Fruit fly (Drosophila melanogaster) whole organism, embryonic: ENCODE data around the gene ppk20.

ENCODE experiments used
- CG1024 ChIP-seq: fragments of 200-800 bp; sonication (Bioruptor generic); IDR thresholded peaks from 2 replicates; pipeline ENCODE4 v1.3.6; 2022; ENCODE audit warnings: missing biosample characterization, missing genetic modification characterization
- CG10274 ChIP-seq: fragments of 200-800 bp; sonication (Bioruptor generic); optimal IDR thresholded peaks from 3 replicates; lab custom pipeline; 2017; ENCODE audit warnings: missing biosample characterization, mild to moderate bottlenecking, missing genetic modification characterization
- CG1602 ChIP-seq: fragments of 200-800 bp; sonication (Bioruptor generic); optimal IDR thresholded peaks from 3 replicates; lab custom pipeline; 2016; ENCODE audit warnings: missing biosample characterization, missing genetic modification characterization
- CG1603 ChIP-seq: fragments of 200-800 bp; sonication (Bioruptor generic); optimal IDR thresholded peaks from 2 replicates; lab custom pipeline; 2019; ENCODE audit warnings: missing biosample characterization, mild to moderate bottlenecking, missing genetic modification characterization, moderate library complexity
- CG16863 ChIP-seq: fragments of 200-800 bp; sonication (Bioruptor generic); optimal IDR thresholded peaks from 3 replicates; lab custom pipeline; 2016; ENCODE audit warnings: missing biosample characterization, missing genetic modification characterization
- CG17568 ChIP-seq: fragments of 200-800 bp; sonication (Bioruptor generic); optimal IDR thresholded peaks from 2 replicates; lab custom pipeline; 2018; ENCODE audit warnings: missing biosample characterization, mild to moderate bottlenecking, missing genetic modification characterization, moderate library complexity
- CG30431 ChIP-seq: fragments of 200-800 bp; sonication (Bioruptor generic); optimal IDR thresholded peaks from 2 replicates; lab custom pipeline; 2017; ENCODE audit warnings: missing biosample characterization, missing genetic modification characterization
- CG3065 ChIP-seq: fragments of 200-800 bp; sonication (Bioruptor generic); optimal IDR thresholded peaks from 2 replicates; lab custom pipeline; 2016; ENCODE audit warnings: missing biosample characterization, missing genetic modification characterization
- CG3163 ChIP-seq: fragments of 200-800 bp; sonication (Bioruptor generic); optimal IDR thresholded peaks from 3 replicates; lab custom pipeline; 2016; ENCODE audit warnings: missing biosample characterization, missing genetic modification characterization
- CG6254 ChIP-seq: fragments of 200-800 bp; sonication (Bioruptor generic); optimal IDR thresholded peaks from 3 replicates; lab custom pipeline; 2017; ENCODE audit warnings: mild to moderate bottlenecking, missing biosample characterization, missing genetic modification reagents, missing genetic modification characterization
- CG6689 ChIP-seq: fragments of 200-800 bp; sonication (Bioruptor generic); IDR thresholded peaks from 2 replicates; pipeline ENCODE4 v1.3.6; 2022; ENCODE audit warnings: missing biosample characterization, missing genetic modification characterization
- CG7928 ChIP-seq: fragments of 200-800 bp; sonication (Bioruptor generic); optimal IDR thresholded peaks from 2 replicates; lab custom pipeline; 2017; ENCODE audit warnings: missing biosample characterization, mild to moderate bottlenecking, missing genetic modification characterization
- CG7963 ChIP-seq: fragments of 200-800 bp; sonication (Bioruptor generic); IDR thresholded peaks from 3 replicates; pipeline ENCODE4 v1.3.6; 2022; ENCODE audit warnings: missing biosample characterization, missing genetic modification characterization; ENCODE audit not compliant: partially characterized antibody
- CG8281 ChIP-seq: fragments of 200-800 bp; sonication (Bioruptor generic); optimal IDR thresholded peaks from 2 replicates; lab custom pipeline; 2018; ENCODE audit warnings: missing biosample characterization, mild to moderate bottlenecking, missing genetic modification characterization, moderate library complexity
- CG8924 ChIP-seq: fragments of 200-800 bp; optimal IDR thresholded peaks from 3 replicates; lab custom pipeline; 2019; ENCODE audit warnings: missing biosample characterization, mild to moderate bottlenecking, missing genetic modification characterization, moderate library complexity
- CG9609 ChIP-seq: fragments of 200-800 bp; sonication (Bioruptor generic); optimal IDR thresholded peaks from 3 replicates; lab custom pipeline; 2016; ENCODE audit warnings: missing biosample characterization, missing genetic modification characterization
- CG9797 ChIP-seq: fragments of 200-800 bp; sonication (Bioruptor generic); optimal IDR thresholded peaks from 3 replicates; lab custom pipeline; 2018; ENCODE audit warnings: missing biosample characterization, mild to moderate bottlenecking, missing genetic modification characterization
- CG9817 ChIP-seq: fragments of 200-800 bp; sonication (Bioruptor generic); optimal IDR thresholded peaks from 2 replicates; lab custom pipeline; 2018; ENCODE audit warnings: missing biosample characterization, mild to moderate bottlenecking, missing genetic modification characterization, moderate library complexity
- D19A ChIP-seq: fragments of 200-800 bp; optimal IDR thresholded peaks from 3 replicates; lab custom pipeline; 2019; ENCODE audit warnings: missing biosample characterization, mild to moderate bottlenecking, missing genetic modification characterization, moderate library complexity
- Doc3 ChIP-seq: fragments of 200-800 bp; sonication (Bioruptor generic); IDR thresholded peaks from 3 replicates; pipeline ENCODE4 v1.3.6; 2022; ENCODE audit warnings: missing biosample characterization, missing genetic modification characterization; ENCODE audit not compliant: partially characterized antibody
- Dp ChIP-seq: fragments of 200-800 bp; sonication (Bioruptor generic); optimal IDR thresholded peaks from 2 replicates; lab custom pipeline; 2018; ENCODE audit warnings: missing biosample characterization, mild to moderate bottlenecking, missing genetic modification characterization, moderate library complexity
- Ets65A ChIP-seq: fragments of 200-800 bp; sonication (Bioruptor generic); peaks from one replicate; lab custom pipeline; 2016; ENCODE audit warnings: missing biosample characterization, missing genetic modification characterization
- HLH3B ChIP-seq: fragments of 200-800 bp; sonication (Bioruptor generic); IDR thresholded peaks from 2 replicates; pipeline ENCODE4 v1.3.6; 2022; ENCODE audit warnings: missing biosample characterization, missing genetic modification characterization
- Kr ChIP-seq: fragments of 200-800 bp; sonication (Bioruptor generic); optimal IDR thresholded peaks from 2 replicates; lab custom pipeline; 2017; ENCODE audit warnings: missing biosample characterization, mild to moderate bottlenecking, missing genetic modification characterization
- Max ChIP-seq: fragments of 200-800 bp; sonication (Bioruptor generic); optimal IDR thresholded peaks from 2 replicates; lab custom pipeline; 2016; ENCODE audit warnings: missing biosample characterization, mild to moderate bottlenecking, missing genetic modification characterization
- Mes4 ChIP-seq: fragments of 200-800 bp; sonication (Bioruptor generic); optimal IDR thresholded peaks from 2 replicates; lab custom pipeline; 2016; ENCODE audit warnings: missing biosample characterization, missing genetic modification characterization
- Nf-YA ChIP-seq: fragments of 200-800 bp; sonication (Bioruptor generic); IDR thresholded peaks from 2 replicates; pipeline ENCODE4 v1.3.6; 2022; ENCODE audit warnings: missing biosample characterization, missing genetic modification characterization
- Rfx ChIP-seq: fragments of 200-800 bp; sonication (Bioruptor generic); IDR thresholded peaks from 2 replicates; pipeline ENCODE4 v1.3.6; 2022; ENCODE audit warnings: missing biosample characterization, missing genetic modification characterization
- Scr ChIP-seq: fragments of 200-800 bp; sonication (Bioruptor generic); IDR thresholded peaks from 2 replicates; pipeline ENCODE4 v1.3.6; 2022; ENCODE audit warnings: missing biosample characterization, missing genetic modification characterization; ENCODE audit not compliant: partially characterized antibody
- Xbp1 ChIP-seq: fragments of 200-800 bp; sonication (Bioruptor generic); optimal IDR thresholded peaks from 3 replicates; lab custom pipeline; 2016; ENCODE audit warnings: missing biosample characterization, mild to moderate bottlenecking, missing genetic modification characterization
- ab ChIP-seq: fragments of 200-800 bp; sonication (Bioruptor generic); optimal IDR thresholded peaks from 2 replicates; lab custom pipeline; 2016; ENCODE audit warnings: missing biosample characterization, missing genetic modification characterization
- ac ChIP-seq: fragments of 200-800 bp; sonication (Bioruptor generic); optimal IDR thresholded peaks from 3 replicates; lab custom pipeline; 2017; ENCODE audit warnings: missing biosample characterization, mild to moderate bottlenecking, missing genetic modification characterization
- ase ChIP-seq: fragments of 200-800 bp; sonication (Bioruptor generic); IDR thresholded peaks from 3 replicates; pipeline ENCODE4 v1.3.6; 2022; ENCODE audit warnings: missing biosample characterization, missing genetic modification characterization
- ash1 ChIP-seq: fragments of 200-800 bp; sonication (Bioruptor generic); optimal IDR thresholded peaks from 2 replicates; lab custom pipeline; 2018; ENCODE audit warnings: missing biosample characterization, mild to moderate bottlenecking, missing genetic modification characterization
- btn ChIP-seq: fragments of 200-800 bp; sonication (Bioruptor generic); optimal IDR thresholded peaks from 2 replicates; lab custom pipeline; 2016; ENCODE audit warnings: missing biosample characterization, missing genetic modification characterization
- cg ChIP-seq: fragments of 200-800 bp; sonication (Bioruptor generic); optimal IDR thresholded peaks from 3 replicates; lab custom pipeline; 2019; ENCODE audit warnings: missing biosample characterization, mild to moderate bottlenecking, missing genetic modification characterization, moderate library complexity
- chif ChIP-seq, 2 experiments: fragments of 200-800 bp; sonication (Bioruptor generic); optimal IDR thresholded peaks; 3 replicates each; lab custom pipeline; 2016; ENCODE audit warnings: missing biosample characterization in 2 of 2, missing genetic modification characterization in 2 of 2
- croc ChIP-seq: fragments of 200-800 bp; sonication (Bioruptor generic); conservative IDR thresholded peaks from 3 replicates; pipeline ENCODE4 v1.3.6; 2022; ENCODE audit warnings: missing biosample characterization, missing genetic modification characterization
- crp ChIP-seq, 2 experiments: fragments of 200-800 bp; sonication (Bioruptor generic); optimal IDR thresholded peaks; 2 replicates in 1 of 2; 3 replicates in 1 of 2; lab custom pipeline; 2017; ENCODE audit warnings: missing biosample characterization in 2 of 2, missing genetic modification characterization in 2 of 2, mild to moderate bottlenecking in 1 of 2, moderate library complexity in 1 of 2
- gce ChIP-seq: fragments of 200-800 bp; sonication (Bioruptor generic); IDR thresholded peaks from 3 replicates; pipeline ENCODE4 v1.3.6; 2022; ENCODE audit warnings: missing biosample characterization, missing genetic modification characterization
- kay ChIP-seq: fragments of 200-800 bp; sonication (Bioruptor generic); optimal IDR thresholded peaks from 2 replicates; lab custom pipeline; 2016; ENCODE audit warnings: missing biosample characterization, missing genetic modification characterization
- p53 ChIP-seq: fragments of 200-800 bp; sonication (Bioruptor generic); optimal IDR thresholded peaks from 2 replicates; lab custom pipeline; 2016; ENCODE audit warnings: missing biosample characterization, missing genetic modification characterization
- pan ChIP-seq, 4 experiments: fragments of >200 bp in 3 of 4; fragments of 200-800 bp in 1 of 4; sonication (Bioruptor generic) in 1 of 4; optimal IDR thresholded peaks in 3 of 4; IDR thresholded peaks in 1 of 4; 2 replicates each; pipeline versions ENCODE4 v1.3.6 to Lab custom; 2017 to 2022; ENCODE audit warnings: missing biosample characterization in 2 of 4, missing genetic modification characterization in 2 of 4, mixed read lengths in 1 of 4
- ranshi ChIP-seq: fragments of 200-800 bp; sonication (Bioruptor generic); IDR thresholded peaks from 2 replicates; pipeline ENCODE4 v1.3.6; 2022; ENCODE audit warnings: missing biosample characterization, missing genetic modification characterization
- sna ChIP-seq: fragments of 200-800 bp; sonication (Bioruptor generic); IDR thresholded peaks from 2 replicates; pipeline ENCODE4 v1.3.6; 2022; ENCODE audit warnings: missing biosample characterization, missing genetic modification characterization; ENCODE audit not compliant: partially characterized antibody
- sug ChIP-seq: fragments of 200-800 bp; optimal IDR thresholded peaks from 2 replicates; lab custom pipeline; 2019; ENCODE audit warnings: missing biosample characterization, mild to moderate bottlenecking, missing genetic modification characterization, moderate library complexity
- tin ChIP-seq: fragments of 200-800 bp; sonication (Bioruptor generic); optimal IDR thresholded peaks from 3 replicates; lab custom pipeline; 2016; ENCODE audit warnings: missing biosample characterization, missing genetic modification characterization
- vnd ChIP-seq: fragments of 200-800 bp; sonication (Bioruptor generic); IDR thresholded peaks from 3 replicates; pipeline ENCODE4 v1.3.6; 2022; ENCODE audit warnings: missing biosample characterization, missing genetic modification characterization; ENCODE audit not compliant: partially characterized antibody
- zfh2 ChIP-seq: fragments of 200-800 bp; sonication (Bioruptor generic); optimal IDR thresholded peaks from 2 replicates; lab custom pipeline; 2016; ENCODE audit warnings: missing biosample characterization, missing genetic modification characterization

ppk20 gene

DNA sequence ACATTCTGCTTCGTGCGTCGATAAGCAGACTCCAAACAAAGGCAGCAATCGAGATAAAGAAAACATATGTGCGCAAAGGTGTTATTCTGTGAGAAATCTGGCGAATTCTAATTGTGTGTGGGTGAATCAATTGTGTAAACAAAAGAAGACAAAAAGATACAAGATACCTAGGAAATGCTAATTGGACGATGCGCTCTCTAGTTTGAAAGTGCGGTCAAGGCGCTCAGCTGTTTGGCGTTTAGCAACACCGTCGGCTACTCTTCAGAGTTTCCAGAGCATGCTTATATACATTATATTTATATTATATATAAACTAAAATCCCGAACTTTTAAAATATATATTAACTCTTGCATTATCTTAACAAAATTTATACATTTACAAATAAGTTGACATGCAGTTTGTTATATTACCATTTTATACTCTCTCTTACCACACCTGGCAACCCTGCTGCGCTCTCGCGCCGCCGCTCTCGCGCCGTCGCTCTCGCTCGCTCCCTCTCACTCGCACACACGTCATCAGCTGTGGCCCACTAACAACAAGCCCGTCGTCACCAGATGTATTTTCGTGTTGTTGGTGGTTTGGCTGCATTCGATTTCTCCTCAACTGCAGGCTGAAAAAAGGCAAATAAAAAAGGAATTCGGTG lies 50.0 kb downstream of the ppk20 start, which contains the start of gene CG1907 (continued):
- TF ChIP-seq CG17568 (GFP tag; lab: Kevin White, UChicago) = peak; percentile 90
- peak; percentile 99 for TF ChIP-seq HLH3B (GFP tag; lab: Robert Waterston, UW)
- TF ChIP-seq ac (GFP tag; lab: Kevin White, UChicago) = peak; percentile 95
- no peak for TF ChIP-seq Doc3 (GFP tag; lab: Robert Waterston, UW)
- TF ChIP-seq ase (GFP tag; lab: Robert Waterston, UW) = peak; percentile 98
- peak; percentile 83 for TF ChIP-seq CG7928 (GFP tag; lab: Kevin White, UChicago)
- no peak for TF ChIP-seq cg (GFP tag; lab: Kevin White, UChicago)
- TF ChIP-seq CG9817 (tag; lab: Kevin White, UChicago) = peak; percentile 97
- TF ChIP-seq CG1602 = peak; percentile 98
- peak; percentile 91 for TF ChIP-seq CG3065
- TF ChIP-seq Nf-YA (GFP tag; lab: Robert Waterston, UW) = peak; percentile 98
- peak; percentile 73 to 89 for TF ChIP-seq chif (GFP tag; optimal IDR thresholded peaks at IDR 0.05; lab: Kevin White, UChicago)
- TF ChIP-seq croc (GFP tag; lab: Robert Waterston, UW) = peak; percentile 98
- TF ChIP-seq CG9609 (GFP tag; lab: Kevin White, UChicago) = peak; percentile 77
- TF ChIP-seq kay (GFP tag; lab: Kevin White, UChicago) = peak; percentile 95
- peak; percentile 98 for TF ChIP-seq CG6689
- TF ChIP-seq Xbp1 = peak; percentile 98
- TF ChIP-seq pan (optimal IDR thresholded peaks at IDR 0.05; lab: Kevin White, UChicago) = no peak
- peak in 1 of 2 experiments; percentile 99 for TF ChIP-seq pan (GFP tag; optimal IDR thresholded peaks at IDR 0.05 in 1 of 2, IDR thresholded peaks at IDR 0.05 in 1 of 2)
- TF ChIP-seq Scr (GFP tag; lab: Robert Waterston, UW) = peak; percentile 45
- TF ChIP-seq tin = peak; percentile 98
- peak; percentile 94 for TF ChIP-seq Kr (GFP tag; lab: Kevin White, UChicago)
- TF ChIP-seq ash1 (GFP tag; lab: Kevin White, UChicago) = peak; percentile 53
- TF ChIP-seq CG8924 (tag; lab: Kevin White, UChicago) = peak; percentile 99
- TF ChIP-seq ranshi (GFP tag; lab: Robert Waterston, UW) = peak; percentile 99
- no peak for TF ChIP-seq CG7963 (GFP tag; lab: Robert Waterston, UW)
- peak; percentile 53 for TF ChIP-seq btn
- peak; percentile 61 for TF ChIP-seq CG9797 (GFP tag; lab: Kevin White, UChicago)
- peak; percentile 96 for TF ChIP-seq Max
- peak; percentile 97 for TF ChIP-seq CG1024 (GFP tag; lab: Robert Waterston, UW)
- TF ChIP-seq p53 (GFP tag; lab: Kevin White, UChicago) = peak; percentile 46
- TF ChIP-seq CG30431 (GFP tag; lab: Kevin White, UChicago) = peak; percentile 96
- TF ChIP-seq D19A (tag; lab: Kevin White, UChicago) = peak; percentile 95
- peak; percentile 40; the same call in 1 of the 3 replicates for TF ChIP-seq vnd
- TF ChIP-seq Rfx (GFP tag; lab: Robert Waterston, UW) = peak; percentile 99
- peak; percentile 84 for TF ChIP-seq CG1603 (tag; lab: Kevin White, UChicago)
- peak; percentile 91 for TF ChIP-seq CG8281
- peak; percentile 78 for TF ChIP-seq CG16863 (GFP tag; lab: Kevin White, UChicago)
- TF ChIP-seq CG3163 (GFP tag; lab: Kevin White, UChicago) = peak; percentile 61
- TF ChIP-seq CG6254 = peak; percentile 96
- peak; percentile 78 for TF ChIP-seq Dp (GFP tag; lab: Kevin White, UChicago)
- TF ChIP-seq Ets65A (GFP tag; lab: Kevin White, UChicago) = peak; percentile 97
- peak; percentile 54; the same call in 1 of the 2 replicates for TF ChIP-seq sna (GFP tag; lab: Robert Waterston, UW)
- TF ChIP-seq gce = peak; percentile 97
- TF ChIP-seq CG10274 (GFP tag; lab: Kevin White, UChicago) = peak; percentile 91
- TF ChIP-seq zfh2 (GFP tag; lab: Kevin White, UChicago) = peak; percentile 78
- peak; percentile 95 for TF ChIP-seq sug
- peak; percentile 71 for TF ChIP-seq ab
- TF ChIP-seq Mes4 (GFP tag; lab: Kevin White, UChicago) = peak; percentile 71
- peak; percentile 42 to 87 for TF ChIP-seq crp (GFP tag; optimal IDR thresholded peaks at IDR 0.05; lab: Kevin White, UChicago)
